Worm (Caenorhabditis elegans): ENCODE measurements around the gene C31G12.4.

Gene C31G12.4

ce11 chrV:18167161-18167560 lies 11.4 kb downstream of the C31G12.4 start, which contains the start of gene C14A6.6:
C14A6.6 (minus strand) TSS chrV:18167261.
- TF ChIP-seq tbx-37 (GFP tag; conservative IDR thresholded peaks at IDR 0.05) (no peak), ama-1 (optimal IDR thresholded peaks at IDR 0.05) (no peak)

- TF ChIP-seq ama-1 (optimal IDR thresholded peaks at IDR 0.05) (no peak), scrt-1 (GFP tag; IDR thresholded peaks at IDR 0.05) (no peak), sea-1 (GFP tag; conservative IDR thresholded peaks at IDR 0.05) (no peak), tbx-37 (GFP tag; conservative IDR thresholded peaks at IDR 0.05) (no peak), ceh-36 (tag; optimal IDR thresholded peaks at IDR 0.05) (no peak), aly-1 (tag; optimal IDR thresholded peaks at IDR 0.05) (no peak), hmbx-1 (tag; optimal IDR thresholded peaks at IDR 0.05) (no peak), tra-4 (tag; optimal IDR thresholded peaks at IDR 0.05) (no peak), flt-1 (GFP tag; IDR thresholded peaks at IDR 0.05) (no peak), F13C5.2 (tag; optimal IDR thresholded peaks at IDR 0.05) (no peak), tbx-11 (GFP tag; IDR thresholded peaks at IDR 0.05) (no peak), B0310.2 (tag; optimal IDR thresholded peaks at IDR 0.05) (no peak), ets-7 (tag; optimal IDR thresholded peaks at IDR 0.05) (no peak), pes-1 (GFP tag; IDR thresholded peaks at IDR 0.05) (no peak), hnd-1 (tag; optimal IDR thresholded peaks at IDR 0.05) (no peak), ceh-13 (GFP tag; optimal IDR thresholded peaks at IDR 0.05) (no peak)
Measured at ce11 chrV:18164758-18165157, 13.8 kb downstream of the C31G12.4 start, which contains the start of gene C14A6.5. C14A6.5 (minus strand) TSS chrV:18164858.

- TF ChIP-seq tbx-37 (GFP tag; conservative IDR thresholded peaks at IDR 0.05) = no peak
- no peak for TF ChIP-seq ceh-13 (GFP tag; optimal IDR thresholded peaks at IDR 0.05)
- TF ChIP-seq ama-1 (optimal IDR thresholded peaks at IDR 0.05) = no peak
- no peak for TF ChIP-seq tbx-11 (GFP tag; IDR thresholded peaks at IDR 0.05)
- TF ChIP-seq hmg-4 (GFP tag; optimal IDR thresholded peaks at IDR 0.05) = no peak
- no peak for TF ChIP-seq ets-7 (tag; optimal IDR thresholded peaks at IDR 0.05)
- no peak for TF ChIP-seq sea-1 (GFP tag; conservative IDR thresholded peaks at IDR 0.05)
- TF ChIP-seq pes-1 (GFP tag; IDR thresholded peaks at IDR 0.05) = no peak
- TF ChIP-seq tra-4 (tag; optimal IDR thresholded peaks at IDR 0.05) = no peak
- TF ChIP-seq flt-1 (GFP tag; IDR thresholded peaks at IDR 0.05) = no peak
Measured at ce11 chrV:18163434-18163833, 15.1 kb downstream of the C31G12.4 start.

- TF ChIP-seq B0310.2 (tag; optimal IDR thresholded peaks at IDR 0.05) = no peak
- no peak for TF ChIP-seq aly-1 (tag; optimal IDR thresholded peaks at IDR 0.05)
- no peak for TF ChIP-seq hmbx-1 (tag; optimal IDR thresholded peaks at IDR 0.05)
- no peak for TF ChIP-seq ets-7 (tag; optimal IDR thresholded peaks at IDR 0.05)
- TF ChIP-seq tbx-11 (GFP tag; IDR thresholded peaks at IDR 0.05) = no peak
- TF ChIP-seq flt-1 (GFP tag; IDR thresholded peaks at IDR 0.05) = no peak
- no peak for TF ChIP-seq tra-4 (tag; optimal IDR thresholded peaks at IDR 0.05)
- no peak for TF ChIP-seq ceh-13 (GFP tag; optimal IDR thresholded peaks at IDR 0.05)
Measured at ce11 chrV:18162568-18162967, 16.0 kb downstream of the C31G12.4 start, which contains the start of gene C14A6.12. C14A6.12 (minus strand) TSS chrV:18162668.

- no peak for TF ChIP-seq hnd-1 (tag; optimal IDR thresholded peaks at IDR 0.05)
- no peak for TF ChIP-seq flt-1 (GFP tag; IDR thresholded peaks at IDR 0.05)
- no peak for TF ChIP-seq pes-1 (GFP tag; IDR thresholded peaks at IDR 0.05)
- TF ChIP-seq hmbx-1 (tag; optimal IDR thresholded peaks at IDR 0.05) = no peak
- no peak for TF ChIP-seq sea-1 (GFP tag; conservative IDR thresholded peaks at IDR 0.05)
- no peak for TF ChIP-seq scrt-1 (GFP tag; IDR thresholded peaks at IDR 0.05)
- TF ChIP-seq B0310.2 (tag; optimal IDR thresholded peaks at IDR 0.05) = no peak
- TF ChIP-seq tbx-11 (GFP tag; IDR thresholded peaks at IDR 0.05) = no peak
- TF ChIP-seq tra-4 (tag; optimal IDR thresholded peaks at IDR 0.05) = no peak
Measured at ce11 chrV:18161228-18161627, 17.3 kb downstream of the C31G12.4 start, which contains the start of gene C14A6.13. C14A6.13 (minus strand) TSS chrV:18161328.

DNA sequence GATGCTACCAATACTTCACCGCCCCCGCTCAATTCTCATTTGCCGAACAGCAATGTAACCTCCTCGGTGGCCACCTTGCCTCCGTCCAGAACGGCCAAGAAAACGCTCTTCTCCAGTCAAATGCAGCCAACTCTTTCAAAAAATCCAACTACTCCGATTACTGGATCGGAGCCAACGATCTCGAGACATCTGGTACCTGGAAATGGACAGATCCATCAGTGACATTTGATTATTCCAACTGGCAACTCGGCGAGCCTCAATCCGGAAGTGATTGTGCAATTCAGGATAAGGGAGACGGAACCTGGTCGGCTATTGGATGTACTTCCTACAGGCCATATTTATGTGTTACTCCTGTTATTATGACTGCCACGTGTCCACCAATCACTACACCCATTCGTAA lies 20.4 kb downstream of the C31G12.4 start:
- TF ChIP-seq tbx-11 (GFP tag; IDR thresholded peaks at IDR 0.05) = no peak
- TF ChIP-seq scrt-1 (GFP tag; IDR thresholded peaks at IDR 0.05) = no peak
- TF ChIP-seq ets-7 (tag; optimal IDR thresholded peaks at IDR 0.05) = no peak
- no peak for TF ChIP-seq B0310.2 (tag; optimal IDR thresholded peaks at IDR 0.05)
- no peak for TF ChIP-seq ceh-13 (GFP tag; optimal IDR thresholded peaks at IDR 0.05)
- TF ChIP-seq ceh-36 (tag; optimal IDR thresholded peaks at IDR 0.05) = no peak
- TF ChIP-seq hmbx-1 (tag; optimal IDR thresholded peaks at IDR 0.05) = no peak
- TF ChIP-seq F13C5.2 (tag; optimal IDR thresholded peaks at IDR 0.05) = no peak
- no peak for TF ChIP-seq aly-1 (tag; optimal IDR thresholded peaks at IDR 0.05)

ce11 chrV:18157707-18158106 lies 20.9 kb downstream of the C31G12.4 start, which contains the start of gene clec-48:
clec-48 (plus strand) TSS chrV:18158026.
- no peak for TF ChIP-seq hnd-1 (tag; optimal IDR thresholded peaks at IDR 0.05)
- no peak for TF ChIP-seq sea-1 (GFP tag; conservative IDR thresholded peaks at IDR 0.05)
- no peak for TF ChIP-seq hmbx-1 (tag; optimal IDR thresholded peaks at IDR 0.05)
- no peak for TF ChIP-seq scrt-1 (GFP tag; IDR thresholded peaks at IDR 0.05)
- no peak for TF ChIP-seq ama-1 (optimal IDR thresholded peaks at IDR 0.05)
- TF ChIP-seq ceh-13 (GFP tag; optimal IDR thresholded peaks at IDR 0.05) = no peak

DNA sequence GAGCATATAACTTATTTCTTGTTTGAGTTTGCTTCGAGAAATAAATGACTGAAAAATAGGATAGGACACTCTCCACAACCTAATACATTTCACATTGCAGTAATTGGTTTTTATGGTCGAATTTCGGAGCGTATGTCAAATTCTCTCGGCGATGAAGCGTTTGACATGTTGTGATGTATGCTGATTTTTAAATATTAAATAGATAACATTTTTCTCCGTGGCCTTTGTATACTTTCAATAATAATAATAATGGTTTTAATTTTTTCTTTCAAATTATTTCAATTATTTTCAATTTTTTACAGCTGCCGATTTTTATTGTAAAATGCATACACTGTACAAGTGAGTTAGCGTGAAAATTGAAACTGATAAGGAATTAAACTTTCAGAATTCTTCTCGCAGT lies 32.5 kb downstream of the C31G12.4 start, which contains the start of gene C14A6.3:
C14A6.3 (plus strand) TSS at position 301 of the 400 bp plus-strand sequence.
- no peak for TF ChIP-seq B0310.2 (tag; optimal IDR thresholded peaks at IDR 0.05)
- no peak for TF ChIP-seq ama-1 (optimal IDR thresholded peaks at IDR 0.05)
- no peak for TF ChIP-seq flt-1 (GFP tag; IDR thresholded peaks at IDR 0.05)
- TF ChIP-seq tbx-11 (GFP tag; IDR thresholded peaks at IDR 0.05) = no peak
- no peak for TF ChIP-seq hmbx-1 (tag; optimal IDR thresholded peaks at IDR 0.05)
- no peak for TF ChIP-seq hnd-1 (tag; optimal IDR thresholded peaks at IDR 0.05)
- no peak for TF ChIP-seq sea-1 (GFP tag; conservative IDR thresholded peaks at IDR 0.05)
- no peak for TF ChIP-seq pes-1 (GFP tag; IDR thresholded peaks at IDR 0.05)
- TF ChIP-seq hmg-4 (GFP tag; optimal IDR thresholded peaks at IDR 0.05) = no peak
- TF ChIP-seq scrt-1 (GFP tag; IDR thresholded peaks at IDR 0.05) = no peak
- TF ChIP-seq tra-4 (tag; optimal IDR thresholded peaks at IDR 0.05) = no peak
- TF ChIP-seq F13C5.2 (tag; optimal IDR thresholded peaks at IDR 0.05) = no peak
- TF ChIP-seq ceh-13 (GFP tag; optimal IDR thresholded peaks at IDR 0.05) = no peak
- TF ChIP-seq aly-1 (tag; optimal IDR thresholded peaks at IDR 0.05) = no peak
- TF ChIP-seq ets-7 (tag; optimal IDR thresholded peaks at IDR 0.05) = no peak
- TF ChIP-seq ceh-36 (tag; optimal IDR thresholded peaks at IDR 0.05) = no peak
- TF ChIP-seq tbx-37 (GFP tag; conservative IDR thresholded peaks at IDR 0.05) = no peak
